Worm (Caenorhabditis elegans) whole organism, L4 larva: Measurements from ENCODE around the gene C26B9.1.

Source experiments
- F26F4.8 ChIP-seq: fragments of 200-800 bp; sonication (Bioruptor generic); conservative IDR thresholded peaks from 2 replicates; pipeline ENCODE4 v1.3.6; 2022; ENCODE audit warnings: missing genetic modification characterization, missing compliant biosample characterization
- F37D6.2 ChIP-seq: sonication (generic microtip); optimal IDR thresholded peaks from 2 replicates; lab custom pipeline; 2016; ENCODE audit warnings: mild to moderate bottlenecking, missing genetic modification characterization, missing compliant biosample characterization
- F49E8.2 ChIP-seq: sonication (generic microtip); optimal IDR thresholded peaks from 2 replicates; lab custom pipeline; 2016; ENCODE audit warnings: missing compliant biosample characterization, mild to moderate bottlenecking, missing genetic modification characterization, borderline replicate concordance
- ZK337.2 ChIP-seq: fragments of 200-800 bp; sonication (Bioruptor generic); IDR thresholded peaks from 2 replicates; pipeline ENCODE4 v1.3.6; 2022; ENCODE audit warnings: missing genetic modification reagents, missing genetic modification characterization, missing compliant biosample characterization
- aha-1 ChIP-seq: fragments of 150-350 bp; peaks from one replicate; lab custom pipeline; 2014; ENCODE audit warnings: missing biosample characterization, missing genetic modification characterization
- aly-2 ChIP-seq: sonication (generic microtip); optimal IDR thresholded peaks from 2 replicates; lab custom pipeline; 2018; ENCODE audit warnings: missing biosample characterization, missing genetic modification characterization
- ceh-44 ChIP-seq: fragments of 200-800 bp; sonication (Bioruptor generic); IDR thresholded peaks from 2 replicates; pipeline ENCODE4 v1.3.6; 2022; ENCODE audit warnings: missing genetic modification reagents, missing genetic modification characterization, missing compliant biosample characterization
- ceh-82 ChIP-seq: sonication (generic microtip); optimal IDR thresholded peaks from 2 replicates; lab custom pipeline; 2017; ENCODE audit warnings: missing biosample characterization, missing genetic modification characterization
- ces-1 ChIP-seq: fragments of 150-350 bp; sonication (generic microtip); optimal IDR thresholded peaks from 4 replicates; lab custom pipeline; 2014; ENCODE audit warnings: missing biosample characterization, missing genetic modification reagents, missing genetic modification characterization
- cey-2 ChIP-seq: sonication (generic microtip); optimal IDR thresholded peaks from 3 replicates; lab custom pipeline; 2017; ENCODE audit warnings: missing genetic modification characterization, mild to moderate bottlenecking, missing compliant biosample characterization, antibody characterized with exemption, borderline replicate concordance; ENCODE audit not compliant: insufficient read depth
- ctbp-1 ChIP-seq: fragments of 200-800 bp; sonication (Bioruptor generic); IDR thresholded peaks from 2 replicates; pipeline ENCODE4 v1.3.6; 2022; ENCODE audit warnings: missing genetic modification reagents, missing genetic modification characterization, missing compliant biosample characterization
- daf-16 ChIP-seq, 3 experiments: sonication (generic microtip); optimal IDR thresholded peaks; 2 replicates each; lab custom pipeline; 2016 to 2017; ENCODE audit warnings: missing genetic modification characterization in 3 of 3, missing genetic modification reagents in 3 of 3, mild to moderate bottlenecking in 2 of 3, missing compliant biosample characterization in 2 of 3, missing biosample characterization in 1 of 3, moderate library complexity in 1 of 3
- daf-19 ChIP-seq: fragments of 200-800 bp; sonication (Bioruptor generic); conservative IDR thresholded peaks from 2 replicates; pipeline ENCODE4 v1.3.6; 2022; ENCODE audit warnings: missing genetic modification characterization, missing compliant biosample characterization
- dmd-9 ChIP-seq: fragments of 200-800 bp; sonication (Bioruptor generic); IDR thresholded peaks from 2 replicates; pipeline ENCODE4 v1.3.6; 2022; ENCODE audit warnings: missing genetic modification reagents, missing genetic modification characterization, missing compliant biosample characterization
- duxl-1 ChIP-seq: sonication (generic microtip); optimal IDR thresholded peaks from 2 replicates; lab custom pipeline; 2016; ENCODE audit warnings: mild to moderate bottlenecking, missing genetic modification characterization, moderate library complexity, missing compliant biosample characterization; ENCODE audit not compliant: poor library complexity
- dve-1 ChIP-seq: sonication (generic microtip); optimal IDR thresholded peaks from 2 replicates; lab custom pipeline; 2017; ENCODE audit warnings: antibody characterized with exemption, mild to moderate bottlenecking, missing genetic modification characterization, missing compliant biosample characterization; ENCODE audit not compliant: insufficient read depth
- egl-43 ChIP-seq: fragments of 200-800 bp; sonication (Bioruptor generic); IDR thresholded peaks from 2 replicates; pipeline ENCODE4 v1.3.6; 2022; ENCODE audit warnings: missing genetic modification reagents, missing genetic modification characterization, missing compliant biosample characterization
- gei-8 ChIP-seq: fragments of 200-800 bp; sonication (Bioruptor generic); optimal IDR thresholded peaks from 2 replicates; lab custom pipeline; 2018; ENCODE audit warnings: mild to moderate bottlenecking, missing genetic modification characterization, missing compliant biosample characterization
- hif-1 ChIP-seq, 2 experiments: sonication (generic microtip); optimal IDR thresholded peaks; 2 replicates each; lab custom pipeline; 2016 to 2017; ENCODE audit warnings: missing compliant biosample characterization in 2 of 2, missing genetic modification characterization in 2 of 2, missing genetic modification reagents in 2 of 2, missing genotype in 2 of 2, mild to moderate bottlenecking in 1 of 2
- hlh-11 ChIP-seq: fragments of 200-800 bp; sonication (Bioruptor generic); optimal IDR thresholded peaks from 2 replicates; lab custom pipeline; 2018; ENCODE audit warnings: mild to moderate bottlenecking, missing genetic modification characterization, missing compliant biosample characterization
- jun-1 ChIP-seq: fragments of 150-350 bp; optimal IDR thresholded peaks from 2 replicates; lab custom pipeline; 2014; ENCODE audit warnings: missing biosample characterization, missing genetic modification reagents, missing genetic modification characterization
- lin-13 ChIP-seq: fragments of 150-350 bp; optimal IDR thresholded peaks from 2 replicates; lab custom pipeline; 2014; ENCODE audit warnings: missing biosample characterization, missing genetic modification reagents, missing genetic modification characterization
- madf-5 ChIP-seq, 2 experiments: fragments of 200-800 bp; sonication (Bioruptor generic); IDR thresholded peaks; 2 replicates each; pipeline ENCODE4 v1.3.6; 2022; ENCODE audit warnings: missing compliant biosample characterization in 2 of 2, missing genetic modification characterization in 2 of 2
- nhr-111 ChIP-seq: fragments of 200-800 bp; sonication (Bioruptor generic); optimal IDR thresholded peaks from 2 replicates; lab custom pipeline; 2018; ENCODE audit warnings: mild to moderate bottlenecking, missing genetic modification characterization, missing compliant biosample characterization
- nhr-28 ChIP-seq: fragments of 150-350 bp; optimal IDR thresholded peaks from 2 replicates; lab custom pipeline; 2014; ENCODE audit warnings: missing biosample characterization, missing genetic modification characterization
- nhr-42 ChIP-seq: fragments of 200-800 bp; sonication (Bioruptor generic); IDR thresholded peaks from 2 replicates; pipeline ENCODE4 v1.3.6; 2022; ENCODE audit warnings: missing genetic modification characterization, missing compliant biosample characterization
- nhr-76 ChIP-seq: fragments of 150-350 bp; optimal IDR thresholded peaks from 2 replicates; lab custom pipeline; 2014; ENCODE audit warnings: missing biosample characterization, missing genetic modification characterization
- nhr-77 ChIP-seq: fragments of 150-350 bp; optimal IDR thresholded peaks from 2 replicates; lab custom pipeline; 2014; ENCODE audit warnings: missing biosample characterization, missing genetic modification characterization
- saeg-2 ChIP-seq: fragments of 200-800 bp; sonication (Bioruptor generic); IDR thresholded peaks from 2 replicates; pipeline ENCODE4 v1.3.6; 2022; ENCODE audit warnings: missing genetic modification reagents, missing genetic modification characterization, missing compliant biosample characterization
- sdz-12 ChIP-seq: fragments of 200-800 bp; sonication (Bioruptor generic); optimal IDR thresholded peaks from 2 replicates; lab custom pipeline; 2018; ENCODE audit warnings: mild to moderate bottlenecking, missing genetic modification characterization, missing compliant biosample characterization
- set-16 ChIP-seq: fragments of 200-800 bp; sonication (Bioruptor generic); IDR thresholded peaks from 2 replicates; pipeline ENCODE4 v1.3.6; 2022; ENCODE audit warnings: missing genetic modification reagents, missing genetic modification characterization, missing compliant biosample characterization
- unc-130 ChIP-seq: sonication (generic microtip); optimal IDR thresholded peaks from 2 replicates; lab custom pipeline; 2016; ENCODE audit warnings: missing genetic modification reagents, missing genetic modification characterization, missing compliant biosample characterization
- unc-62 ChIP-seq, 3 experiments: fragments of 150-350 bp in 1 of 3; sonication (generic microtip); optimal IDR thresholded peaks in 2 of 3; peaks in 1 of 3; 1 replicate in 1 of 3; 2 replicates in 2 of 3; lab custom pipeline; 2014 to 2017; ENCODE audit warnings: missing biosample characterization in 3 of 3, missing genetic modification characterization in 3 of 3, missing genetic modification reagents in 3 of 3, missing genotype in 1 of 3
- vab-7 ChIP-seq: fragments of 200-800 bp; sonication (Bioruptor generic); IDR thresholded peaks from 2 replicates; pipeline ENCODE4 v1.3.6; 2022; ENCODE audit warnings: missing genetic modification reagents, missing genetic modification characterization, missing compliant biosample characterization
- zfp-2 ChIP-seq: sonication (generic microtip); optimal IDR thresholded peaks from 2 replicates; lab custom pipeline; 2016; ENCODE audit warnings: mild to moderate bottlenecking, missing genetic modification characterization, missing compliant biosample characterization
- zip-2 ChIP-seq: fragments of 150-350 bp; optimal IDR thresholded peaks from 2 replicates; lab custom pipeline; 2014; ENCODE audit warnings: missing biosample characterization, missing genetic modification characterization

The C26B9.1 gene

ce11 chrX:5297942-5298611 lies 46.3 kb upstream of the C26B9.1 start, which contains the start of gene ift-81 (continued):
- TF ChIP-seq ZK337.2 (GFP tag; lab: Robert Waterston, UW) (no peak), ces-1 (no peak), dve-1 (tag; lab: Kevin White, UChicago) (peak; percentile 55), aha-1 (tag; lab: Kevin White, UChicago) (peak; percentile 96), set-16 (GFP tag; lab: Robert Waterston, UW) (no peak), F26F4.8 (GFP tag; lab: Robert Waterston, UW) (no peak), hlh-11 (tag; lab: Kevin White, UChicago) (peak; percentile 20), saeg-2 (GFP tag; lab: Robert Waterston, UW) (no peak), nhr-76 (tag; lab: Kevin White, UChicago) (no peak), madf-5 (GFP tag; IDR thresholded peaks at IDR 0.05; lab: Robert Waterston, UW) (no peak), F37D6.2 (tag; lab: Kevin White, UChicago) (peak; percentile 24), zfp-2 (no peak), lin-13 (no peak), dmd-9 (GFP tag; lab: Robert Waterston, UW) (no peak), aly-2 (tag; lab: Kevin White, UChicago) (no peak), ceh-44 (no peak), zip-2 (tag; lab: Kevin White, UChicago) (no peak), hif-1 (tag; optimal IDR thresholded peaks at IDR 0.05; lab: Kevin White, UChicago) (peak in 1 of 2 experiments; percentile 5), daf-16 (GFP tag; optimal IDR thresholded peaks at IDR 0.05; lab: Kevin White, UChicago) (no peak), daf-16 (tag; optimal IDR thresholded peaks at IDR 0.05; lab: Kevin White, UChicago) (no peak), vab-7 (GFP tag; lab: Robert Waterston, UW) (no peak), ctbp-1 (GFP tag; lab: Robert Waterston, UW) (no peak), F49E8.2 (tag; lab: Kevin White, UChicago) (no peak), nhr-28 (tag; lab: Kevin White, UChicago) (no peak)
- TF ChIP-seq, all 104 proteins: peak for 13

DNA sequence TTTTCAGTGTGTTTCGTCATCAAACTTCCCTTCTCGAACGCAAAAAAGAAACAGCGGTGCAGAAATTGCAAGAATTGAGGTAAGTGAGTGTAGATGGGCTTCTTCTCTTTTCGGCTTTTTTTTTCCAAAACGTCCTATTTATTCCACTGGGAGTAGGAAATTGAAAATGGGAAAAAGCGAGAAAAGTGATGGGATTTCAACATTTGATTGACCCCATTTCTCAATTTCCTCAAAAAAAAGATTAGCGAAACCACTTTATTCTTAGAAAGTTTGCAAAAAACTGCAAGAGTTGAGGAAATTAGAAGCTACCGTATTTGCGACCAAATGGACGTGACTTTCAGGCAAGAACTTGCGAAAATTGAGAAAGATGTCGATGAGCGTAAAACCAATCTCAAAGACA lies 40.9 kb upstream of the C26B9.1 start, which contains the start of gene ags-3:
Gene ags-3, minus strand, starts transcription at position 101 of the 400 bp plus-strand sequence.
- no peak for TF ChIP-seq ceh-82 (tag; lab: Kevin White, UChicago)
- TF ChIP-seq aha-1 (tag; lab: Kevin White, UChicago) = no peak
- no peak for TF ChIP-seq ceh-44
- TF ChIP-seq nhr-111 = no peak
- no peak for TF ChIP-seq unc-62 (GFP tag; optimal IDR thresholded peaks at IDR 0.05 in 1 of 2; lab: Kevin White, UChicago)
- TF ChIP-seq unc-62 (tag; optimal IDR thresholded peaks at IDR 0.05; lab: Kevin White, UChicago) = no peak
- TF ChIP-seq F26F4.8 (GFP tag; lab: Robert Waterston, UW) = no peak
- no peak for TF ChIP-seq unc-130 (GFP tag; lab: Kevin White, UChicago)
- no peak for TF ChIP-seq jun-1 (tag; lab: Kevin White, UChicago)
- no peak for TF ChIP-seq cey-2 (tag; lab: Kevin White, UChicago)
- no peak for TF ChIP-seq sdz-12 (GFP tag; lab: Kevin White, UChicago)

ce11 chrX:5309622-5310021 lies 34.8 kb upstream of the C26B9.1 start:
- TF ChIP-seq egl-43 (GFP tag; lab: Robert Waterston, UW) (0 out of 2 replicates have a peak, but pooled peaks have one; percentile 17), nhr-42 (GFP tag; lab: Robert Waterston, UW) (no peak)
- TF ChIP-seq, all 104 proteins: peak for 1

DNA sequence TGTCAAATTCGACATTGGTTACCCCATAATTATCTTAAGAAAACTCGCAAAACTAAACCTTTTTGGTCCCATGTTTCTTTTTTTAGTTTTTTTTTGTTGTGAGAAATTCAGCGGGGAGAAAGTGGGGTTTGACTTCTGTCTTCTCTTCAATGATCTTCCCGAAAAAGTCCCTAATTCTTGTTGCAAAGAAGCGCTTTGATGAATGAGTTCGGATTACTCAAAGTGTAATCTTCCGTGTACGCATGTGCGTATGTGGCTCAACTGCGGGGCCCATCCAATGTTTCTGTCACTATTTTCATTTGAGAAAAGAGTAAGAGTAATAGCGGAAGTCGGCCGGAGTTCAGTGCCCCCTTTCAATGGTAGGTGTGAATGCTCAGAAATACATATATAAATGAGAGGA lies 33.2 kb upstream of the C26B9.1 start:
- TF ChIP-seq duxl-1 (tag; lab: Kevin White, UChicago) = no peak
- no peak for TF ChIP-seq nhr-77 (tag; lab: Kevin White, UChicago)
- TF ChIP-seq daf-19 (GFP tag; lab: Robert Waterston, UW) = no peak
- TF ChIP-seq dve-1 (tag; lab: Kevin White, UChicago) = no peak
- no peak for TF ChIP-seq unc-62 (GFP tag; optimal IDR thresholded peaks at IDR 0.05 in 1 of 2; lab: Kevin White, UChicago)
- no peak for TF ChIP-seq unc-62 (tag; optimal IDR thresholded peaks at IDR 0.05; lab: Kevin White, UChicago)
- no peak for TF ChIP-seq gei-8 (GFP tag; lab: Kevin White, UChicago)
